Worm (Caenorhabditis elegans) whole organism, early embryonic: Measurements from ENCODE around the gene srxa-16.

ENCODE experiments used
- B0310.2 ChIP-seq: sonication (generic microtip); optimal IDR thresholded peaks from 2 replicates; lab custom pipeline; 2016; ENCODE audit warnings: mild to moderate bottlenecking, missing genetic modification characterization, missing compliant biosample characterization
- F13C5.2 ChIP-seq: sonication (generic microtip); optimal IDR thresholded peaks from 2 replicates; lab custom pipeline; 2017; ENCODE audit warnings: mild to moderate bottlenecking, missing genetic modification characterization, inconsistent platforms, missing compliant biosample characterization
- ama-1 ChIP-seq: fragments of 150-350 bp; optimal IDR thresholded peaks from 2 replicates; lab custom pipeline; 2014
- ceh-36 ChIP-seq: sonication (generic microtip); optimal IDR thresholded peaks from 2 replicates; lab custom pipeline; 2016; ENCODE audit warnings: missing genetic modification characterization, inconsistent platforms, missing compliant biosample characterization
- flt-1 ChIP-seq: fragments of 200-800 bp; sonication (Bioruptor generic); IDR thresholded peaks from 2 replicates; pipeline ENCODE4 v1.3.6; 2022; ENCODE audit warnings: missing genetic modification characterization, missing compliant biosample characterization
- hmg-4 ChIP-seq: fragments of 200-800 bp; sonication (Bioruptor generic); optimal IDR thresholded peaks from 2 replicates; lab custom pipeline; 2018; ENCODE audit warnings: mild to moderate bottlenecking, missing genetic modification characterization, missing compliant biosample characterization
- tbx-37 ChIP-seq: fragments of 200-800 bp; sonication (Bioruptor generic); conservative IDR thresholded peaks from 2 replicates; pipeline ENCODE4 v1.3.6; 2022; ENCODE audit warnings: missing genetic modification reagents, missing genetic modification characterization, missing compliant biosample characterization
- tra-4 ChIP-seq: sonication (generic microtip); optimal IDR thresholded peaks from 2 replicates; lab custom pipeline; 2017; ENCODE audit warnings: missing genetic modification characterization, missing compliant biosample characterization

ce11 chrV:16075250-16075709 lies 38.9 kb downstream of the srxa-16 start, which contains the start of the genes F14H3.12 and srj-29:
- TF ChIP-seq ama-1 (lab: Kevin White, UChicago) (no peak), tra-4 (tag; lab: Kevin White, UChicago) (no peak), hmg-4 (GFP tag; lab: Kevin White, UChicago) (no peak), B0310.2 (no peak), F13C5.2 (tag; lab: Kevin White, UChicago) (no peak), flt-1 (no peak), ceh-36 (tag; lab: Kevin White, UChicago) (no peak), tbx-37 (no peak)
